Worm (Caenorhabditis elegans): ENCODE results near the gene mev-1.

Gene mev-1

ce11 chrIII:10376041-10376440, 42.0 kb downstream of the mev-1 start:
- TF ChIP-seq aly-2 (tag; optimal IDR thresholded peaks at IDR 0.05) (no peak), attf-4 (tag; optimal IDR thresholded peaks at IDR 0.05) (no peak), F10B5.3 (tag; optimal IDR thresholded peaks at IDR 0.05) (no peak), nhr-102 (tag; optimal IDR thresholded peaks at IDR 0.05) (no peak), hmg-1.1 (GFP tag; IDR thresholded peaks at IDR 0.05) (no peak), nhr-111 (GFP tag; optimal IDR thresholded peaks at IDR 0.05) (no peak), set-16 (GFP tag; IDR thresholded peaks at IDR 0.05) (no peak), dve-1 (tag; optimal IDR thresholded peaks at IDR 0.05; ENCODE audit: insufficient read depth) (peak; percentile 46), lin-13 (GFP tag; optimal IDR thresholded peaks at IDR 0.05) (no peak), egl-43 (GFP tag; IDR thresholded peaks at IDR 0.05) (no peak), spr-1 (tag; optimal IDR thresholded peaks at IDR 0.05) (no peak), lin-29 (GFP tag; IDR thresholded peaks at IDR 0.05) (no peak), ceh-62 (tag; optimal IDR thresholded peaks at IDR 0.05) (no peak), ceh-28 (tag; optimal IDR thresholded peaks at IDR 0.05) (no peak), arid-1 (GFP tag; conservative IDR thresholded peaks at IDR 0.05) (no peak), hlh-30 (tag; optimal IDR thresholded peaks at IDR 0.05; ENCODE audit: insufficient read depth) (no peak), F37D6.2 (tag; optimal IDR thresholded peaks at IDR 0.05) (no peak), dmd-6 (GFP tag; IDR thresholded peaks at IDR 0.05) (peak; percentile 20; the same call in 1 of the 2 replicates), nhr-6 (tag; optimal IDR thresholded peaks at IDR 0.05) (no peak), vab-7 (GFP tag; IDR thresholded peaks at IDR 0.05) (no peak), unc-62 (GFP tag; optimal IDR thresholded peaks at IDR 0.05 in 1 of 2) (no peak), unc-62 (tag; optimal IDR thresholded peaks at IDR 0.05) (no peak), php-3 (GFP tag; IDR thresholded peaks at IDR 0.05) (no peak), lsy-2 (tag; optimal IDR thresholded peaks at IDR 0.05) (no peak), Y75B8A.6 (GFP tag; IDR thresholded peaks at IDR 0.05) (no peak), pqm-1 (tag; optimal IDR thresholded peaks at IDR 0.05) (peak; percentile 82), madf-9 (GFP tag; conservative IDR thresholded peaks at IDR 0.05) (no peak), ceh-82 (tag; optimal IDR thresholded peaks at IDR 0.05) (no peak), daf-16 (GFP tag; optimal IDR thresholded peaks at IDR 0.05) (no peak), daf-16 (tag; optimal IDR thresholded peaks at IDR 0.05) (peak; percentile 54), lin-38 (GFP tag; IDR thresholded peaks at IDR 0.05) (no peak), F26F4.8 (GFP tag; conservative IDR thresholded peaks at IDR 0.05) (no peak), hlh-11 (tag; optimal IDR thresholded peaks at IDR 0.05) (peak; percentile 45), hif-1 (tag; optimal IDR thresholded peaks at IDR 0.05) (no peak), ama-1 (optimal IDR thresholded peaks at IDR 0.05) (no peak), skn-1 (tag; optimal IDR thresholded peaks at IDR 0.05) (no peak), mxl-3 (GFP tag; optimal IDR thresholded peaks at IDR 0.05) (no peak), ceh-32 (tag; optimal IDR thresholded peaks at IDR 0.05; ENCODE audit: poor library complexity) (no peak), nhr-28 (tag; optimal IDR thresholded peaks at IDR 0.05) (peak; percentile 44), nhr-77 (tag; optimal IDR thresholded peaks at IDR 0.05) (no peak)

DNA sequence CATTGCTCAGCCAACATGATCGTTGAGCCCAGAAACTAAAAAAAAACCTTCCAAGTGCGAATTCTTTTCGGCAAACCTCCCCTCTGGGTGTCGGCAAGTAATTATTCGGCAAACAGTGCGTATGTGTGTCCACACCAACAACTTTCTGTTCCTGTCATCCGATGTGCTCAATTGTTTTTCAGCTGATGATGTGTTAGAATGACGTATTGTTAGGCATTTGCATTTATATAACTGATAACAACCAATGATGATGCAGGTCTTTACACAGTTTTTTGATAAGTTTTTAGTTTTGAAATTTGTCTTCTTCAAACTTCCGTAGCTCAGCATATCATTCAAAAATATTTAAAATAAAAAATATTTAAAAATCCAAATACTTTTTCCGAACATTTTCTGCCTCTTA, 44.8 kb downstream of the mev-1 start:
- TF ChIP-seq daf-16 (GFP tag; optimal IDR thresholded peaks at IDR 0.05) = no peak
- peak; percentile 75 for TF ChIP-seq daf-16 (tag; optimal IDR thresholded peaks at IDR 0.05)
- no peak for TF ChIP-seq duxl-1 (tag; optimal IDR thresholded peaks at IDR 0.05; ENCODE audit: poor library complexity)
- no peak for TF ChIP-seq nhr-102 (tag; optimal IDR thresholded peaks at IDR 0.05)
- no peak for TF ChIP-seq nhr-10 (tag; optimal IDR thresholded peaks at IDR 0.05)
- no peak for TF ChIP-seq lim-7 (GFP tag; IDR thresholded peaks at IDR 0.05)
- no peak for TF ChIP-seq Y5F2A.4 (GFP tag; optimal IDR thresholded peaks at IDR 0.05)
- TF ChIP-seq zip-11 (GFP tag; IDR thresholded peaks at IDR 0.05) = no peak
- peak; percentile 73 for TF ChIP-seq pqm-1 (tag; optimal IDR thresholded peaks at IDR 0.05)
- TF ChIP-seq dmd-6 (GFP tag; IDR thresholded peaks at IDR 0.05) = peak; percentile 49
- TF ChIP-seq nhr-28 (tag; optimal IDR thresholded peaks at IDR 0.05) = peak; percentile 69
- TF ChIP-seq nhr-76 (tag; optimal IDR thresholded peaks at IDR 0.05) = no peak
- peak; percentile 35 for TF ChIP-seq hlh-11 (tag; optimal IDR thresholded peaks at IDR 0.05)
- no peak for TF ChIP-seq nhr-41 (GFP tag; IDR thresholded peaks at IDR 0.05)
- TF ChIP-seq hlh-30 (tag; optimal IDR thresholded peaks at IDR 0.05; ENCODE audit: insufficient read depth) = no peak
- TF ChIP-seq lin-39 (tag; optimal IDR thresholded peaks at IDR 0.05) = no peak
- no peak for TF ChIP-seq unc-62 (GFP tag; optimal IDR thresholded peaks at IDR 0.05 in 1 of 2)
- TF ChIP-seq unc-62 (tag; optimal IDR thresholded peaks at IDR 0.05) = no peak
- TF ChIP-seq nhr-6 (tag; optimal IDR thresholded peaks at IDR 0.05) = no peak
- TF ChIP-seq attf-4 (tag; optimal IDR thresholded peaks at IDR 0.05) = no peak
- no peak for TF ChIP-seq spr-1 (tag; optimal IDR thresholded peaks at IDR 0.05)
- no peak for TF ChIP-seq egl-43 (GFP tag; IDR thresholded peaks at IDR 0.05)
- TF ChIP-seq ztf-7 (tag; optimal IDR thresholded peaks at IDR 0.05) = no peak
- TF ChIP-seq madf-5 (GFP tag; IDR thresholded peaks at IDR 0.05) = no peak
- TF ChIP-seq php-3 (GFP tag; IDR thresholded peaks at IDR 0.05) = no peak
- no peak for TF ChIP-seq F10B5.3 (tag; optimal IDR thresholded peaks at IDR 0.05)
- no peak for TF ChIP-seq fkh-10 (GFP tag; optimal IDR thresholded peaks at IDR 0.05)
- TF ChIP-seq Y75B8A.6 (GFP tag; IDR thresholded peaks at IDR 0.05) = no peak

Data from whole organism, L4 larva.